Worm (Caenorhabditis elegans) whole organism, mixed stage, embryonic: ENCODE results near the gene cima-1.

Source experiments
- unc-62 ChIP-seq: fragments of 150-350 bp; optimal IDR thresholded peaks from 2 replicates; lab custom pipeline; 2014; ENCODE audit warnings: missing biosample characterization, missing genetic modification reagents, missing genetic modification characterization
- ztf-11 ChIP-seq: fragments of 150-350 bp; optimal IDR thresholded peaks from 2 replicates; lab custom pipeline; 2014; ENCODE audit warnings: missing biosample characterization, missing genetic modification characterization

DNA sequence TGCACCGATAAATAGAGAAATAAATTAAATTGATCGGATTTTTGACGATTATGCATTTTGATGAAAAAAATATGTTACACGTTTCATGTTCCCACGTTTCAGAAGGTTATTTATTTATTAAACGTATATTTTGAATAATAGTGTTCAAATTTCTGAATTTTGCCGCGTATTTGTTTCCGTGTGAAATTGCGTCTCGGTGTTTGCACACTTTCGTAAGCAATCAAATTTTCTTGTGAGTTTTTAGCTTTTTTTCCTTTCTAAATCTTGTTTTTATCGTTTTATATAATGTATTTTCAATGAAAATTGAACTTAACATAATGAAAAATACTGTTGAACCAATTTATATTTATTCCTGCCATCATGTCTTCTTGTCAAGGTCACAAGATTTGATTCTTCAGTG, 18.7 kb upstream of the cima-1 start, which contains the start of gene F45E4.6:
- TF ChIP-seq unc-62 (GFP tag; lab: Kevin White, UChicago) (no peak), ztf-11 (tag; lab: Kevin White, UChicago) (no peak)
